Worm (Caenorhabditis elegans): ENCODE data around the gene F10E7.6.

The F10E7.6 gene

ce11 chrII:7139064-7139463 lies 26.2 kb downstream of the F10E7.6 start:
- no peak for TF ChIP-seq unc-62 (GFP tag; optimal IDR thresholded peaks at IDR 0.05)

- TF ChIP-seq unc-62 (GFP tag; optimal IDR thresholded peaks at IDR 0.05): no peak
These were observed 31.4 kb downstream of the F10E7.6 start, which contains the start of gene npr-31 for ce11 chrII:7144307-7144706. npr-31 (plus strand) TSS chrII:7144607.

ce11 chrII:7146240-7146639 lies 33.4 kb downstream of the F10E7.6 start:
- no peak for TF ChIP-seq unc-62 (GFP tag; optimal IDR thresholded peaks at IDR 0.05)

ce11 chrII:7147550-7147949 lies 34.7 kb downstream of the F10E7.6 start:
- TF ChIP-seq unc-62 (GFP tag; optimal IDR thresholded peaks at IDR 0.05): no peak

ce11 chrII:7148099-7148498 lies 35.2 kb downstream of the F10E7.6 start, which contains the start of gene T07F8.1:
T07F8.1 (plus strand) TSS chrII:7148399.
- no peak for TF ChIP-seq unc-62 (GFP tag; optimal IDR thresholded peaks at IDR 0.05)

- no peak for TF ChIP-seq unc-62 (GFP tag; optimal IDR thresholded peaks at IDR 0.05)
These were observed 39.2 kb downstream of the F10E7.6 start, which contains the start of gene fust-1 for ce11 chrII:7151969-7152631. fust-1 (plus strand) TSS chrII:7152581.

- TF ChIP-seq unc-62 (GFP tag; optimal IDR thresholded peaks at IDR 0.05): no peak
These were observed 41.8 kb downstream of the F10E7.6 start for ce11 chrII:7154711-7155110.

ce11 chrII:7155392-7155791 lies 42.5 kb downstream of the F10E7.6 start, which contains the start of gene C27H5.2:
C27H5.2 (plus strand) TSS chrII:7155581.
- no peak for TF ChIP-seq unc-62 (GFP tag; optimal IDR thresholded peaks at IDR 0.05)

ce11 chrII:7157415-7157814 lies 44.5 kb downstream of the F10E7.6 start:
- TF ChIP-seq unc-62 (GFP tag; optimal IDR thresholded peaks at IDR 0.05): no peak

ce11 chrII:7161512-7161911 lies 48.6 kb downstream of the F10E7.6 start, which contains the start of gene C27H5.12:
C27H5.12 (minus strand) TSS chrII:7161612.
- TF ChIP-seq unc-62 (GFP tag; optimal IDR thresholded peaks at IDR 0.05): no peak

Data from whole organism, dauer.